Worm (Caenorhabditis elegans) whole organism, L3 larva: ENCODE data around the gene ZC376.8.

Experiments used
- elt-1 ChIP-seq: fragments of 150-350 bp; optimal IDR thresholded peaks from 2 replicates; lab custom pipeline; 2014; ENCODE audit warnings: missing biosample characterization, missing genetic modification characterization
- eor-1 ChIP-seq, 2 experiments: fragments of 150-350 bp; optimal IDR thresholded peaks; 2 replicates each; lab custom pipeline; 2014 to 2018; ENCODE audit warnings: missing biosample characterization in 2 of 2, missing genetic modification characterization in 2 of 2
- fos-1 ChIP-seq: fragments of 150-350 bp; optimal IDR thresholded peaks from 2 replicates; lab custom pipeline; 2014; ENCODE audit warnings: missing biosample characterization, missing genetic modification characterization
- mdl-1 ChIP-seq: fragments of 150-350 bp; optimal IDR thresholded peaks from 2 replicates; lab custom pipeline; 2014; ENCODE audit warnings: missing biosample characterization, missing genetic modification characterization
- nhr-25 ChIP-seq: sonication (generic microtip); optimal IDR thresholded peaks from 2 replicates; lab custom pipeline; 2017; ENCODE audit warnings: missing biosample characterization, missing genetic modification characterization
- pha-4 ChIP-seq: fragments of 150-350 bp; optimal IDR thresholded peaks from 2 replicates; lab custom pipeline; 2014; ENCODE audit warnings: missing biosample characterization, missing genetic modification reagents, missing genetic modification characterization
- sea-2 ChIP-seq: fragments of 150-350 bp; sonication (generic microtip); optimal IDR thresholded peaks from 4 replicates; lab custom pipeline; 2014; ENCODE audit warnings: missing biosample characterization, missing genetic modification reagents, missing genetic modification characterization
- snpc-4 ChIP-seq: fragments of 150-350 bp; optimal IDR thresholded peaks from 2 replicates; lab custom pipeline; 2014; ENCODE audit warnings: missing biosample characterization, missing genetic modification characterization
- tbx-2 ChIP-seq: sonication (generic microtip); optimal IDR thresholded peaks from 2 replicates; lab custom pipeline; 2016; ENCODE audit warnings: mild to moderate bottlenecking, missing genetic modification characterization, missing compliant biosample characterization
- unc-62 ChIP-seq: fragments of 150-350 bp; sonication (generic microtip); optimal IDR thresholded peaks from 4 replicates; lab custom pipeline; 2014; ENCODE audit warnings: missing biosample characterization, missing genetic modification reagents, missing genetic modification characterization

ce11 chrV:14139252-14140100, 40.6 kb upstream of the ZC376.8 start:
- TF ChIP-seq pha-4 = no peak
- no peak for TF ChIP-seq snpc-4 (tag; lab: Kevin White, UChicago)
- no peak for TF ChIP-seq sea-2 (GFP tag; lab: Kevin White, UChicago)
- no peak for TF ChIP-seq elt-1
- TF ChIP-seq nhr-25 (tag; lab: Kevin White, UChicago) = peak; percentile 23
- TF ChIP-seq fos-1 (tag; lab: Kevin White, UChicago) = no peak
- no peak for TF ChIP-seq eor-1 (tag; optimal IDR thresholded peaks at IDR 0.05; lab: Kevin White, UChicago)
- no peak for TF ChIP-seq tbx-2
- no peak for TF ChIP-seq mdl-1 (tag; lab: Kevin White, UChicago)
- no peak for TF ChIP-seq unc-62 (GFP tag; lab: Kevin White, UChicago)
